Worm (Caenorhabditis elegans) whole organism, midembryonic: Measurements from ENCODE around the gene Y47G7B.2.
A peak's percentile ranks its signal among the peaks of the same experiment; 100 is the strongest.

Experiments used
- T22C8.4 ChIP-seq: fragments of 200-800 bp; sonication (Bioruptor generic); IDR thresholded peaks from 2 replicates; pipeline ENCODE4 v1.3.6; 2022; ENCODE audit warnings: missing genetic modification characterization, missing compliant biosample characterization
- cog-1 ChIP-seq: sonication (generic microtip); optimal IDR thresholded peaks from 2 replicates; lab custom pipeline; 2016; ENCODE audit warnings: missing genetic modification characterization, missing compliant biosample characterization
- flt-1 ChIP-seq: fragments of 200-800 bp; sonication (Bioruptor generic); IDR thresholded peaks from 2 replicates; pipeline ENCODE4 v1.3.6; 2022; ENCODE audit warnings: missing genetic modification characterization, missing compliant biosample characterization
- klf-2 ChIP-seq: fragments of 200-800 bp; sonication (Bioruptor generic); conservative IDR thresholded peaks from 2 replicates; pipeline ENCODE4 v1.3.6; 2022; ENCODE audit warnings: missing genetic modification reagents, missing genetic modification characterization, missing compliant biosample characterization
- med-1 ChIP-seq: sonication (generic microtip); optimal IDR thresholded peaks from 2 replicates; lab custom pipeline; 2017; ENCODE audit warnings: missing genetic modification characterization, mild to moderate bottlenecking, missing compliant biosample characterization, antibody characterized with exemption, missing genetic modification reagents; ENCODE audit not compliant: insufficient read depth
- ref-1 ChIP-seq: fragments of 200-800 bp; sonication (Bioruptor generic); conservative IDR thresholded peaks from 2 replicates; pipeline ENCODE4 v1.3.6; 2022; ENCODE audit warnings: missing genetic modification reagents, missing genetic modification characterization, missing compliant biosample characterization
- tab-1 ChIP-seq: fragments of 200-800 bp; sonication (Bioruptor generic); IDR thresholded peaks from 2 replicates; pipeline ENCODE4 v1.3.6; 2022; ENCODE audit warnings: missing genetic modification characterization, missing compliant biosample characterization
- ztf-23 ChIP-seq: fragments of 200-800 bp; sonication (Bioruptor generic); IDR thresholded peaks from 2 replicates; pipeline ENCODE4 v1.3.6; 2022; ENCODE audit warnings: missing genetic modification reagents, missing genetic modification characterization, missing compliant biosample characterization
- ztf-29 ChIP-seq: fragments of 200-800 bp; sonication (Bioruptor generic); IDR thresholded peaks from 2 replicates; pipeline ENCODE4 v1.3.6; 2022; ENCODE audit warnings: missing genetic modification reagents, missing genetic modification characterization, missing compliant biosample characterization

Y47G7B.2 gene

ce11 chrII:2741405-2741804, 33.6 kb upstream of the Y47G7B.2 start:
- no peak for TF ChIP-seq T22C8.4 (GFP tag; lab: Robert Waterston, UW)
- no peak for TF ChIP-seq med-1 (GFP tag; lab: Kevin White, UChicago)
- no peak for TF ChIP-seq tab-1 (GFP tag; lab: Robert Waterston, UW)

ce11 chrII:2739619-2740018, 31.8 kb upstream of the Y47G7B.2 start, which contains the start of gene T05A8.6:
T05A8.6 (minus strand) TSS chrII:2739719.
- TF ChIP-seq cog-1 (tag; lab: Kevin White, UChicago) (no peak), med-1 (GFP tag; lab: Kevin White, UChicago) (no peak), ztf-29 (no peak), flt-1 (GFP tag; lab: Robert Waterston, UW) (no peak), T22C8.4 (GFP tag; lab: Robert Waterston, UW) (no peak), klf-2 (GFP tag; lab: Robert Waterston, UW) (no peak), tab-1 (GFP tag; lab: Robert Waterston, UW) (no peak), ref-1 (GFP tag; lab: Robert Waterston, UW) (no peak), ztf-23 (GFP tag; lab: Robert Waterston, UW) (no peak)

- TF ChIP-seq tab-1 (GFP tag; lab: Robert Waterston, UW) (0 out of 2 replicates have a peak, but pooled peaks have one; percentile 16), ztf-29 (no peak)
Measured at ce11 chrII:2736938-2737337, 29.1 kb upstream of the Y47G7B.2 start.

ce11 chrII:2736156-2736728, 28.4 kb upstream of the Y47G7B.2 start, which contains the start of gene T05A8.8:
T05A8.8 (plus strand) TSS chrII:2736678.
- TF ChIP-seq ztf-23 (GFP tag; lab: Robert Waterston, UW) (no peak), cog-1 (tag; lab: Kevin White, UChicago) (no peak), flt-1 (GFP tag; lab: Robert Waterston, UW) (no peak), ztf-29 (no peak), tab-1 (GFP tag; lab: Robert Waterston, UW) (no peak), med-1 (GFP tag; lab: Kevin White, UChicago) (no peak), ref-1 (GFP tag; lab: Robert Waterston, UW) (no peak), klf-2 (GFP tag; lab: Robert Waterston, UW) (no peak), T22C8.4 (GFP tag; lab: Robert Waterston, UW) (no peak)

- TF ChIP-seq T22C8.4 (GFP tag; lab: Robert Waterston, UW) (no peak), ztf-29 (no peak)
Measured at ce11 chrII:2735644-2736043, 27.8 kb upstream of the Y47G7B.2 start.

- TF ChIP-seq cog-1 (tag; lab: Kevin White, UChicago) (no peak), flt-1 (GFP tag; lab: Robert Waterston, UW) (no peak), ztf-23 (GFP tag; lab: Robert Waterston, UW) (no peak), T22C8.4 (GFP tag; lab: Robert Waterston, UW) (no peak), tab-1 (GFP tag; lab: Robert Waterston, UW) (no peak), ztf-29 (no peak), klf-2 (GFP tag; lab: Robert Waterston, UW) (no peak), ref-1 (GFP tag; lab: Robert Waterston, UW) (no peak), med-1 (GFP tag; lab: Kevin White, UChicago) (no peak)
Measured at ce11 chrII:2735192-2735591, 27.4 kb upstream of the Y47G7B.2 start, which contains the start of gene wdr-31. wdr-31 (minus strand) TSS chrII:2735292.

ce11 chrII:2734735-2735134, 26.9 kb upstream of the Y47G7B.2 start:
- TF ChIP-seq ztf-23 (GFP tag; lab: Robert Waterston, UW) (no peak), med-1 (GFP tag; lab: Kevin White, UChicago) (no peak), T22C8.4 (GFP tag; lab: Robert Waterston, UW) (no peak), cog-1 (tag; lab: Kevin White, UChicago) (no peak), tab-1 (GFP tag; lab: Robert Waterston, UW) (no peak), ref-1 (GFP tag; lab: Robert Waterston, UW) (no peak), flt-1 (GFP tag; lab: Robert Waterston, UW) (no peak), ztf-29 (no peak), klf-2 (GFP tag; lab: Robert Waterston, UW) (no peak)

ce11 chrII:2734266-2734665, 26.5 kb upstream of the Y47G7B.2 start:
- TF ChIP-seq ref-1 (GFP tag; lab: Robert Waterston, UW) (no peak), med-1 (GFP tag; lab: Kevin White, UChicago) (no peak), ztf-23 (GFP tag; lab: Robert Waterston, UW) (no peak)

ce11 chrII:2730647-2731046, 22.8 kb upstream of the Y47G7B.2 start:
- no peak for TF ChIP-seq flt-1 (GFP tag; lab: Robert Waterston, UW)
- TF ChIP-seq ztf-29 = no peak
- no peak for TF ChIP-seq tab-1 (GFP tag; lab: Robert Waterston, UW)
- TF ChIP-seq med-1 (GFP tag; lab: Kevin White, UChicago) = no peak
- no peak for TF ChIP-seq ztf-23 (GFP tag; lab: Robert Waterston, UW)
- no peak for TF ChIP-seq ref-1 (GFP tag; lab: Robert Waterston, UW)
- no peak for TF ChIP-seq klf-2 (GFP tag; lab: Robert Waterston, UW)
- TF ChIP-seq T22C8.4 (GFP tag; lab: Robert Waterston, UW) = no peak

ce11 chrII:2726774-2727173, 19.0 kb upstream of the Y47G7B.2 start:
- TF ChIP-seq ref-1 (GFP tag; lab: Robert Waterston, UW) (no peak), cog-1 (tag; lab: Kevin White, UChicago) (no peak), flt-1 (GFP tag; lab: Robert Waterston, UW) (no peak), klf-2 (GFP tag; lab: Robert Waterston, UW) (no peak), med-1 (GFP tag; lab: Kevin White, UChicago) (no peak), ztf-29 (no peak), tab-1 (GFP tag; lab: Robert Waterston, UW) (no peak), T22C8.4 (GFP tag; lab: Robert Waterston, UW) (no peak), ztf-23 (GFP tag; lab: Robert Waterston, UW) (no peak)
